Worm (Caenorhabditis elegans): Measurements from ENCODE around the gene hpo-34.
A peak's percentile ranks its signal among the peaks of the same experiment; 100 is the strongest.

Gene hpo-34

DNA sequence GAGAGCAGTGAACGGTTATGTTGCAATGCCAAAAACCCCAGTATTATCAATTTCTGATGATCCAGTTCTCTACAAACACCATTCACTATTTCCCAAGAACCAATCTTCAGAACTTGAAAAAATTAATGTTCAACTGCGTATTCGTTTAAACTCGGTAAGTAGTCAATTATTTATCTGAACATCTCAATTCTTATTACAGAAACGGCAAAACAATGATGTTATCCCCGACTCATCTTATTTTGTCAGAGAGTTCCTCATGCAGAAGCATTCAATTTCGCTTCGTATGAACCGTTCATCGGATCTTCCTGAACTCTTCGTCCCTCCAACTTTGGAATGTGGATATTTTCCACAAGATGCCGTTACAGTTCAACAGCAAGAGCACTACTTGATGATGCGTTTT lies 4.8 kb upstream of the hpo-34 start:
- no peak for TF ChIP-seq tab-1 (GFP tag; IDR thresholded peaks at IDR 0.05)
- TF ChIP-seq flt-1 (GFP tag; IDR thresholded peaks at IDR 0.05): no peak
- TF ChIP-seq med-1 (GFP tag; optimal IDR thresholded peaks at IDR 0.05; ENCODE audit: insufficient read depth): no peak
- no peak for TF ChIP-seq ztf-29 (GFP tag; IDR thresholded peaks at IDR 0.05)
- TF ChIP-seq klf-2 (GFP tag; conservative IDR thresholded peaks at IDR 0.05): no peak

DNA sequence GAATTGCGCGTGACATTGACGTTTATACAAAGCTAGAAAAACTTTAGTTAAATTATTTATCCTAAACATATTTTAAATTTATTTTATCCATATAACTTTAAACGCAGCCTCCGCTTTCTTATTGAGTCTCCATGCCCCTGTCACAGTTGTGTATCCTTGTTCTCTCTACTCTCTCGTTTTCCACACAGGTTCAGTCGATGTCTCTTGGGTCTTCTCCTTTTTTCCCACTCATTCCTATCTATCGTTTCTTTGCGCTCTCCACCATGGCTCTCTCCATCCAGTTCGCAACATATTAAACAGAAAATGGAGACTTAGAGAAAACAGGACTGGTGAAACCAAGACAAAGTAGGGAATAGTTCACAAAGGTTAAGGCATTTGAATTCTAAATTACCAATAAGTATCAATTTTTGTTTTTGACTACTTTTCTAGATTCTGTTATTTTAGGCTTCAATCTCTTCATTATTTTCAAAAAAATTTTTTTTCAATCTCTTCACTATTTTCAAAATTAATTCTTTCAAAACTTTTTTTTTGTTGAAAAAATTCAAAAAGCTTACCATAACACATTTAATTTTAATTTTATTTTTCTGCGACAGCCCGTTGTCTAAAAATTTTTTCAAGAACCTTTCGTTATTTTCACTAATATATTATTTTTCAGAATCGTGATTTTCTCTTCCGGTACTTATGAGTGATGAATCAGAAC lies 3.3 kb upstream of the hpo-34 start, which contains the start of gene sdc-2:
Gene sdc-2 (plus strand): TSS at position 650 of the 700 bp plus-strand sequence.
- TF ChIP-seq med-1 (GFP tag; optimal IDR thresholded peaks at IDR 0.05; ENCODE audit: insufficient read depth) (no peak), tab-1 (GFP tag; IDR thresholded peaks at IDR 0.05) (no peak), ztf-23 (GFP tag; IDR thresholded peaks at IDR 0.05) (no peak), T22C8.4 (GFP tag; IDR thresholded peaks at IDR 0.05) (no peak), cog-1 (tag; optimal IDR thresholded peaks at IDR 0.05) (peak; percentile 59), ztf-29 (GFP tag; IDR thresholded peaks at IDR 0.05) (no peak), flt-1 (GFP tag; IDR thresholded peaks at IDR 0.05) (0 out of 2 replicates have a peak, but pooled peaks have one; percentile 7), klf-2 (GFP tag; conservative IDR thresholded peaks at IDR 0.05) (no peak), ref-1 (GFP tag; conservative IDR thresholded peaks at IDR 0.05) (no peak)

DNA sequence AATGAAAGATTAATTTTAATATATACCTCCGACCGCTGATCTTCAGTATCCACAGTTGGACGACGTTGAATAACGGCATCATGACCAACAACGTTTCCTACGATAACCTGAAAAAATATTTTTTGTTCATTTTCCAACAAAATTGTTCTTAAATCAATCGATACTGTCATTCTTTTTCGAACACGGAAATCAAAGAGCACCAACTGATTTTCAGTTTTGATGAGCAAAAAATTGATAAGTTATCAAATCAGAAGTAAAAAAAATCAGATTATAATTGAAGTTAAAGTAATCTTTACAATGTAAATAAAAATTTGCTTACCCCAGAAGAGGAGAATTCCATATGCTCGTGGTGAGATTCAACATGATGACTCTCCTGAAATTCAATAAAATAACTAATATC lies 451 bp downstream of the hpo-34 start:
- TF ChIP-seq tab-1 (GFP tag; IDR thresholded peaks at IDR 0.05): no peak

DNA sequence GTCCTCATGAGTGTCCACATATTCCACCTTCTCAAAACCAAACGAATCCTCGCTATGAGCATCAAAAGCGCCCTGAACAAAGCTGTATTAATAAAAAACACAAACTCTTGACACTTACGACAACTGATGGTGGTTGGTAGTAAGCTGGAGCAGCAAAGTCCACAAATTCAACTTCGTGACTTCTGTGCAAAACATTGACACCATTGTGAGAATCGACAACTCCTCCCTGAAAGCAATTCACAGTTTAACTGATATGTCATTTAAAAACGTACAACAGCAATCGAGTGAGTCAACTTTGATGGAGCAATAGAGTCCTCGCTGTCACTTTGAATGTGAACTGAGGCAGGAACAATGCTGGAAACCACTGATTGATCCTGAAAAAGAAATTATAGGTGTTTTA lies 1.4 kb downstream of the hpo-34 start:
- TF ChIP-seq tab-1 (GFP tag; IDR thresholded peaks at IDR 0.05) (no peak), klf-2 (GFP tag; conservative IDR thresholded peaks at IDR 0.05) (no peak)

DNA sequence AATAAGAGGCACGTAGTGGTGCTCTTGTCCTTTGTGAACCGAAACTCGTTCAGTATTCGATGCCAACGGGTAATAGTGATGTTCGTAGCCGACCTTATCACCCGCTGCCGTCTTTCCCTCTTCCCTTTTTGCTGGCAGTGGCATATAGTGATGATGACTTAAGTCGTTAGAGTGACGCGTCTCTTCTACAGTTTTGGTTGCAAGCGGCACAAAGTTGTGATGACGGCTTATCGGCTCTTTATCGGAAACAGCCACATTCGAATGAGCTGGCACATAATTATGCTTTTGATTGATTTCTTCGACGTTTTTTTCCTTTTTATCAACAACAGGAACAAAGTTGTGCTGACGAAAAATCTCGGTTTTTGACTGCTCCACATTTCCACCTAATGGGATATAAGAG lies 3.5 kb downstream of the hpo-34 start:
- no peak for TF ChIP-seq flt-1 (GFP tag; IDR thresholded peaks at IDR 0.05)
- no peak for TF ChIP-seq klf-2 (GFP tag; conservative IDR thresholded peaks at IDR 0.05)
- TF ChIP-seq ztf-29 (GFP tag; IDR thresholded peaks at IDR 0.05): no peak
- TF ChIP-seq med-1 (GFP tag; optimal IDR thresholded peaks at IDR 0.05; ENCODE audit: insufficient read depth): no peak
- TF ChIP-seq tab-1 (GFP tag; IDR thresholded peaks at IDR 0.05): no peak
- TF ChIP-seq ztf-23 (GFP tag; IDR thresholded peaks at IDR 0.05): no peak
- no peak for TF ChIP-seq cog-1 (tag; optimal IDR thresholded peaks at IDR 0.05)
- TF ChIP-seq ref-1 (GFP tag; conservative IDR thresholded peaks at IDR 0.05): no peak
- no peak for TF ChIP-seq T22C8.4 (GFP tag; IDR thresholded peaks at IDR 0.05)

DNA sequence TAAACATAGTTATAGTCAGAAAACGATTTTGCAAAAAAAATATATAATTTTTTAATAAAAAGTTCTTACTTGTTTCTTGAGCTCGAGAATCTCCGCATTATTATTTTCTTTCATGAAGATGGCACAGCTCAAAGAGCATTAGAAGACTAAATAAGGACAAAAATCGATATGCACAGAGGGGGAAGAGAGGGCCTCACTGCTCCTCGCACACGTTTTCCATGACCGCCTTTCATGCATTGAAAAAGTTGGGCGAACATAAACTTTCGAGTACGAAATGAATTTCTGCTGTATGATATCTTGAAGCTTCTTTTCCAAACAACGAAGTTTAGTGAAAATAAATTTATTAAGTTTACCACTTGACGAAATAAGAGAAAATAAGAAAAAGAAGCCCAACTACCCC lies 7.6 kb downstream of the hpo-34 start, which contains the start of gene ccdc-149:
Gene ccdc-149 (minus strand): TSS at position 221 of the 400 bp plus-strand sequence.
- TF ChIP-seq ref-1 (GFP tag; conservative IDR thresholded peaks at IDR 0.05) (no peak), ztf-23 (GFP tag; IDR thresholded peaks at IDR 0.05) (no peak), ztf-29 (GFP tag; IDR thresholded peaks at IDR 0.05) (no peak), klf-2 (GFP tag; conservative IDR thresholded peaks at IDR 0.05) (no peak), med-1 (GFP tag; optimal IDR thresholded peaks at IDR 0.05; ENCODE audit: insufficient read depth) (no peak), flt-1 (GFP tag; IDR thresholded peaks at IDR 0.05) (no peak), tab-1 (GFP tag; IDR thresholded peaks at IDR 0.05) (no peak), cog-1 (tag; optimal IDR thresholded peaks at IDR 0.05) (no peak), T22C8.4 (GFP tag; IDR thresholded peaks at IDR 0.05) (no peak)

DNA sequence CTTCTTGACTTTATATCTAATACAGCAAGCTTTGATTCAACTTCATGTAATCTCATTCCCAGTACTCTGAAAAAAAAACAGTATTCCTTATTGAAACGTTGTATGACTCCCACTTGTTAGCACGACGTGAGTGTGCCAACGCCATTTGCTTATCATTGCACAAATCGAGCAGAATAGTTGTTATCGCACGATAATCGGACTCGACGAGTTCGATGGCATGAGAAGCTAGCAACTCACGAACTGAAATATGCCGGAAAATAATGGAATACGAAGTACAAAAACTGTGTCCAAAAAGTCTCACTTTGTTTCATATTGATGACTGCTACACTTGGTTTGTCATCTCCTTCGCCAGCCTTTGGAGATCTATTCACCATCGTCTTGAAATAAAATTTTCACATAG lies 9.3 kb downstream of the hpo-34 start:
- TF ChIP-seq klf-2 (GFP tag; conservative IDR thresholded peaks at IDR 0.05): no peak
- TF ChIP-seq med-1 (GFP tag; optimal IDR thresholded peaks at IDR 0.05; ENCODE audit: insufficient read depth): no peak

DNA sequence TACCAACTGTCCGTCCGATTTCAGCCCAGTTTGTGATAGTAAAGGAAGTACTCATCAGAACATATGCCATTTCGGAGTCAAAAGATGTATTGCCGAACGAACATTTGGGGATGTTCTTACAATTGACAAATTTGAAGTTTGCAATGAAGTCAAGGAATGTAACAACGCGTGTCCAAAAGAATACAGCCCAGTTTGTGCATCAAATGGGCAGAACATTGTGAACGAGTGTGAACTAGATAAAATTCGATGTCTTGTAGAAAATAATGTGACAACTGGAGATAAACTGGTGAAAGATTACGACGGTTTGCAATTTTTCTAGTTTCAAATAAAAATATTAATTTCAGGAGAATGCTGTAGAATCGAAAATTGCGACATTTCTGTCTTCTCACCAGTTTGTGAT lies 11.0 kb downstream of the hpo-34 start:
- TF ChIP-seq klf-2 (GFP tag; conservative IDR thresholded peaks at IDR 0.05): no peak
- no peak for TF ChIP-seq tab-1 (GFP tag; IDR thresholded peaks at IDR 0.05)
- no peak for TF ChIP-seq ztf-23 (GFP tag; IDR thresholded peaks at IDR 0.05)
- no peak for TF ChIP-seq ztf-29 (GFP tag; IDR thresholded peaks at IDR 0.05)
- TF ChIP-seq T22C8.4 (GFP tag; IDR thresholded peaks at IDR 0.05): no peak
- TF ChIP-seq flt-1 (GFP tag; IDR thresholded peaks at IDR 0.05): no peak
- no peak for TF ChIP-seq med-1 (GFP tag; optimal IDR thresholded peaks at IDR 0.05; ENCODE audit: insufficient read depth)
- no peak for TF ChIP-seq ref-1 (GFP tag; conservative IDR thresholded peaks at IDR 0.05)

DNA sequence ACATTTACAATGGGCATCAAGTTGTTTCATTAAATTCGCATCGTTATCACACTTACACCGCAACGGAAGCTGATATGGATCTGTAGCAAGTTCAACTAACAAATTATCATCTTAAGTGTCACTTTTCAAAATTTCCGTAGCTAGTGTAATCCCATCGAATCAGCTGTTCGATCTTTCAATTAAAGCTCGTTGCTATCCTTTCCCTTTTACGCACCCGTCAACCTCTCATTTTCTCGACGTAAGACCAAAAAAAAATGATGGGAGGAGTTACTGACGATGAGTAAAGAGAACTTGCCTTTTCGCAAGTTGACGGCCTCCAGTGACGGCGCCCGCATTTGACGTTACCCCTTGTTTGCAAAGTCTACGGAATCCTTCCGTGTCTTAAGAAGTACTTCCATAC lies 16.9 kb downstream of the hpo-34 start, which contains the start of gene F29G6.1:
Gene F29G6.1 (plus strand): TSS at position 301 of the 400 bp plus-strand sequence.
- TF ChIP-seq flt-1 (GFP tag; IDR thresholded peaks at IDR 0.05) (no peak), ztf-23 (GFP tag; IDR thresholded peaks at IDR 0.05) (no peak), ref-1 (GFP tag; conservative IDR thresholded peaks at IDR 0.05) (no peak), klf-2 (GFP tag; conservative IDR thresholded peaks at IDR 0.05) (no peak), cog-1 (tag; optimal IDR thresholded peaks at IDR 0.05) (no peak), med-1 (GFP tag; optimal IDR thresholded peaks at IDR 0.05; ENCODE audit: insufficient read depth) (no peak), ztf-29 (GFP tag; IDR thresholded peaks at IDR 0.05) (no peak), T22C8.4 (GFP tag; IDR thresholded peaks at IDR 0.05) (no peak), tab-1 (GFP tag; IDR thresholded peaks at IDR 0.05) (no peak)

DNA sequence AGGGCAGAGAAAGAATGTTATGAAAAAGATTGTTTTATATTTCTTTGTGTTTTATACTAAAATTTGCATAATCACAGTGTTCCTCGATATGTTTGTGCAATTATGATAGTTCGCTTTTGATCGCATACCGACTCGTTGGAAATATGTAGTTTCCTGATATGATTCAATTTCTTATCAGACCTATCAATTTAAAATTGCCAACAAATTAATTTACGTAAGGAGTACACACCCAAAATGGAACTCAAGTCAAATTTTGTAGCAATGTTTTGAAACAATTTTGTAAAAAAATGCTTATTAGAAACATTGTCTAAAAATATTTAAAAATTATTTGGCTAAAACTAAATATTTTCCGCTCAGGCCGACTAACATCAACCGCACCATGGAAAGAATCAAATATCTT lies 18.3 kb downstream of the hpo-34 start:
- TF ChIP-seq klf-2 (GFP tag; conservative IDR thresholded peaks at IDR 0.05) (no peak), ztf-23 (GFP tag; IDR thresholded peaks at IDR 0.05) (no peak), cog-1 (tag; optimal IDR thresholded peaks at IDR 0.05) (no peak), ref-1 (GFP tag; conservative IDR thresholded peaks at IDR 0.05) (no peak), ztf-29 (GFP tag; IDR thresholded peaks at IDR 0.05) (no peak), T22C8.4 (GFP tag; IDR thresholded peaks at IDR 0.05) (no peak), tab-1 (GFP tag; IDR thresholded peaks at IDR 0.05) (no peak), flt-1 (GFP tag; IDR thresholded peaks at IDR 0.05) (no peak)

Measured in whole organism, midembryonic.